Fruit fly (Drosophila melanogaster): ENCODE results near the gene Nup154.

The Nup154 gene

dm6 chr2L:11010999-11011398, 6.4 kb downstream of the Nup154 start, which contains the start of the genes Art8 and dUTPase (continued):
- TF ChIP-seq Ptx1 (GFP tag; IDR thresholded peaks at IDR 0.05) (peak; percentile 83), Fer1 (GFP tag; optimal IDR thresholded peaks at IDR 0.05) (peak; percentile 73), CG9609 (GFP tag; optimal IDR thresholded peaks at IDR 0.05) (no peak), Bdp1 (GFP tag; optimal IDR thresholded peaks at IDR 0.05) (peak; percentile 30), lola (GFP tag; optimal IDR thresholded peaks at IDR 0.05) (peak in 1 of 3 experiments; percentile 78), CG14050 (GFP tag; IDR thresholded peaks at IDR 0.05) (0 out of 3 replicates have a peak, but pooled peaks have one; percentile 25), chif (GFP tag; optimal IDR thresholded peaks at IDR 0.05) (peak in 1 of 2 experiments; percentile 27), CHES-1-like (GFP tag; optimal IDR thresholded peaks at IDR 0.05) (peak; percentile 28), CG14667 (GFP tag; IDR thresholded peaks at IDR 0.05) (peak; percentile 48; the same call in 1 of the 2 replicates), CG14014 (GFP tag; IDR thresholded peaks at IDR 0.05) (peak; percentile 63), CG13775 (GFP tag; optimal IDR thresholded peaks at IDR 0.05) (peak; percentile 79), kah (GFP tag; optimal IDR thresholded peaks at IDR 0.05) (no peak), CG7786 (GFP tag; optimal IDR thresholded peaks at IDR 0.05) (peak; percentile 13), danr (GFP tag; IDR thresholded peaks at IDR 0.05) (no peak; the same call in 1 of the 2 replicates), luna (GFP tag; optimal IDR thresholded peaks at IDR 0.05) (no peak), sug (tag; optimal IDR thresholded peaks at IDR 0.05) (peak; percentile 70), CG34224 (GFP tag; IDR thresholded peaks at IDR 0.05; ENCODE audit: partially characterized antibody) (peak; percentile 89), CG12155 (GFP tag; optimal IDR thresholded peaks at IDR 0.05) (peak; percentile 76), Ets65A (GFP tag) (peak; percentile 94), fd96Cb (tag; optimal IDR thresholded peaks at IDR 0.05) (peak; percentile 34), dati (GFP tag; IDR thresholded peaks at IDR 0.05) (no peak), pzg (GFP tag; optimal IDR thresholded peaks at IDR 0.05) (peak; percentile 82), CG12942 (GFP tag; optimal IDR thresholded peaks at IDR 0.05) (peak; percentile 76), sim (GFP tag; IDR thresholded peaks at IDR 0.05) (no peak), org-1 (GFP tag; optimal IDR thresholded peaks at IDR 0.05) (no peak), CG1233 (GFP tag; optimal IDR thresholded peaks at IDR 0.05) (peak; percentile 56), fru (optimal IDR thresholded peaks at IDR 0.05) (no peak), usp (GFP tag; optimal IDR thresholded peaks at IDR 0.05) (no peak), CTCF (GFP tag; optimal IDR thresholded peaks at IDR 0.05) (peak; percentile 25), al (GFP tag; IDR thresholded peaks at IDR 0.05) (peak; percentile 45), CG16813 (GFP tag; IDR thresholded peaks at IDR 0.05; ENCODE audit: partially characterized antibody) (peak; percentile 85), CG4820 (GFP tag; optimal IDR thresholded peaks at IDR 0.05) (peak; percentile 59), CrebB (tag; optimal IDR thresholded peaks at IDR 0.05) (peak; percentile 47), Six4 (GFP tag; optimal IDR thresholded peaks at IDR 0.05) (peak; percentile 75), H2.0 (GFP tag; IDR thresholded peaks at IDR 0.05) (peak; percentile 53), D19B (GFP tag; optimal IDR thresholded peaks at IDR 0.05) (peak; percentile 4), CG10979 (tag; optimal IDR thresholded peaks at IDR 0.05) (peak; percentile 69), pan (optimal IDR thresholded peaks at IDR 0.05) (no peak), pan (GFP tag; optimal IDR thresholded peaks at IDR 0.05 in 1 of 2, IDR thresholded peaks at IDR 0.05 in 1 of 2) (peak in 1 of 2 experiments; percentile 62), CG12391 (tag; optimal IDR thresholded peaks at IDR 0.05) (peak; percentile 93), HLH4C (GFP tag; IDR thresholded peaks at IDR 0.05; ENCODE audit: partially characterized antibody) (peak; percentile 83), esg (GFP tag; conservative IDR thresholded peaks at IDR 0.05) (0 out of 2 replicates have a peak, but pooled peaks have one; percentile 34), sna (GFP tag; IDR thresholded peaks at IDR 0.05; ENCODE audit: partially characterized antibody) (peak; percentile 84), CG14441 (GFP tag; IDR thresholded peaks at IDR 0.05) (peak; percentile 48), CG17361 (GFP tag; IDR thresholded peaks at IDR 0.05) (peak; percentile 80), Gsc (GFP tag; IDR thresholded peaks at IDR 0.05) (no peak), insv (GFP tag; optimal IDR thresholded peaks at IDR 0.05) (peak in 1 of 2 experiments; percentile 25), wek (GFP tag; optimal IDR thresholded peaks at IDR 0.05) (no peak), CG17186 (GFP tag; optimal IDR thresholded peaks at IDR 0.05) (peak; percentile 51), Hsf (GFP tag; optimal IDR thresholded peaks at IDR 0.05) (peak; percentile 77), Myb (GFP tag; optimal IDR thresholded peaks at IDR 0.05) (peak; percentile 80), gsb (GFP tag; IDR thresholded peaks at IDR 0.05) (no peak), Lpt (GFP tag; optimal IDR thresholded peaks at IDR 0.05) (no peak)
